Worm (Caenorhabditis elegans) whole organism, early embryonic: ENCODE results near the gene W09G12.6.

Experiments used
- B0310.2 ChIP-seq: sonication (generic microtip); optimal IDR thresholded peaks from 2 replicates; lab custom pipeline; 2016; ENCODE audit warnings: mild to moderate bottlenecking, missing genetic modification characterization, missing compliant biosample characterization
- F13C5.2 ChIP-seq: sonication (generic microtip); optimal IDR thresholded peaks from 2 replicates; lab custom pipeline; 2017; ENCODE audit warnings: mild to moderate bottlenecking, missing genetic modification characterization, inconsistent platforms, missing compliant biosample characterization
- aly-1 ChIP-seq: sonication (generic microtip); optimal IDR thresholded peaks from 2 replicates; lab custom pipeline; 2016; ENCODE audit warnings: missing genetic modification characterization, missing compliant biosample characterization
- ama-1 ChIP-seq: fragments of 150-350 bp; optimal IDR thresholded peaks from 2 replicates; lab custom pipeline; 2014
- ceh-13 ChIP-seq: fragments of 200-800 bp; sonication (Bioruptor generic); optimal IDR thresholded peaks from 2 replicates; lab custom pipeline; 2018; ENCODE audit warnings: mild to moderate bottlenecking, missing genetic modification characterization, missing compliant biosample characterization
- ceh-36 ChIP-seq: sonication (generic microtip); optimal IDR thresholded peaks from 2 replicates; lab custom pipeline; 2016; ENCODE audit warnings: missing genetic modification characterization, inconsistent platforms, missing compliant biosample characterization
- ets-7 ChIP-seq: sonication (generic microtip); optimal IDR thresholded peaks from 2 replicates; lab custom pipeline; 2016; ENCODE audit warnings: missing genotype, missing genetic modification characterization, missing compliant biosample characterization
- flt-1 ChIP-seq: fragments of 200-800 bp; sonication (Bioruptor generic); IDR thresholded peaks from 2 replicates; pipeline ENCODE4 v1.3.6; 2022; ENCODE audit warnings: missing genetic modification characterization, missing compliant biosample characterization
- hmbx-1 ChIP-seq: sonication (generic microtip); optimal IDR thresholded peaks from 2 replicates; lab custom pipeline; 2016; ENCODE audit warnings: mild to moderate bottlenecking, missing genetic modification characterization, missing compliant biosample characterization
- hmg-4 ChIP-seq: fragments of 200-800 bp; sonication (Bioruptor generic); optimal IDR thresholded peaks from 2 replicates; lab custom pipeline; 2018; ENCODE audit warnings: mild to moderate bottlenecking, missing genetic modification characterization, missing compliant biosample characterization
- hnd-1 ChIP-seq: sonication (generic microtip); optimal IDR thresholded peaks from 2 replicates; lab custom pipeline; 2016; ENCODE audit warnings: missing genetic modification characterization, missing compliant biosample characterization
- pes-1 ChIP-seq: fragments of 200-800 bp; sonication (Bioruptor generic); IDR thresholded peaks from 2 replicates; pipeline ENCODE4 v1.3.6; 2022; ENCODE audit warnings: missing genetic modification reagents, missing genetic modification characterization, missing compliant biosample characterization
- scrt-1 ChIP-seq: fragments of 200-800 bp; sonication (Bioruptor generic); IDR thresholded peaks from 2 replicates; pipeline ENCODE4 v1.3.6; 2022; ENCODE audit warnings: missing genetic modification characterization, missing compliant biosample characterization
- sea-1 ChIP-seq: fragments of 200-800 bp; sonication (Bioruptor generic); conservative IDR thresholded peaks from 2 replicates; pipeline ENCODE4 v1.3.6; 2022; ENCODE audit warnings: missing genetic modification characterization, missing compliant biosample characterization
- tbx-11 ChIP-seq: fragments of 200-800 bp; sonication (Bioruptor generic); IDR thresholded peaks from 2 replicates; pipeline ENCODE4 v1.3.6; 2022; ENCODE audit warnings: missing genetic modification characterization, missing compliant biosample characterization
- tbx-37 ChIP-seq: fragments of 200-800 bp; sonication (Bioruptor generic); conservative IDR thresholded peaks from 2 replicates; pipeline ENCODE4 v1.3.6; 2022; ENCODE audit warnings: missing genetic modification reagents, missing genetic modification characterization, missing compliant biosample characterization
- tra-4 ChIP-seq: sonication (generic microtip); optimal IDR thresholded peaks from 2 replicates; lab custom pipeline; 2017; ENCODE audit warnings: missing genetic modification characterization, missing compliant biosample characterization

W09G12.6 gene

DNA sequence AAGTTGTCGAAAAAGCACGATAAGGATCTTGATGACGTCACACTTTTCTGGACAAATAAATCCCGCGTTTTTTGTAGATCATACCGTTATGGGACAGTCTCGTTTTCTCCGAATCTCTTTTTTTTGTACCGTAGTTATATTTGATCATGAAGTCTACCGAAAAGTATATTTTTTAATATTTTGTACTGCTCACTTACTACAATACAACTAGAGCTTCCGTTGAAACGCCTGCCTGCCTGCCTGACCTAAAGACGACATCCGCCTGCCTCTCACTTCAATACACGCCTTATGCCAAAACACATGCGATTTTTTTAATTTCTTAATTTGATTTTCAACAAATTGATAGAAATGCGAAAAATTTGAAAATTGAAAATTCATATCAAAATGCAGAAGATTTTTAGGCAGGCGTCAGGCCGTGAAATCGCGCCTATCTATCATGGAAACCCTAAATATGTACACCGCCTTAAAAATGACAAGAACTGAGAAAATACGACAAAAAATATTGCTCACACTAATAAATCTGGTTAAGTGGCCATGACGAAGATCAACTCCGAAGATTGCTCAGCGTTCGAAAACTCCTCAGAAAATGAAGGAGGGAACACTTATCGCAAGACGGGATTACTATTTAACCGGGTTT lies 6.0 kb upstream of the W09G12.6 start, which contains the start of gene W09G12.8:
TSS of gene W09G12.8 (plus strand) at position 587 of the 637 bp plus-strand sequence.
- TF ChIP-seq tra-4 (tag; lab: Kevin White, UChicago) (no peak), pes-1 (no peak), hmbx-1 (tag; lab: Kevin White, UChicago) (no peak), flt-1 (GFP tag; lab: Robert Waterston, UW) (no peak), sea-1 (GFP tag; lab: Robert Waterston, UW) (no peak), ceh-36 (tag; lab: Kevin White, UChicago) (no peak), ets-7 (tag; lab: Kevin White, UChicago) (no peak), ama-1 (lab: Kevin White, UChicago) (no peak), F13C5.2 (no peak)

DNA sequence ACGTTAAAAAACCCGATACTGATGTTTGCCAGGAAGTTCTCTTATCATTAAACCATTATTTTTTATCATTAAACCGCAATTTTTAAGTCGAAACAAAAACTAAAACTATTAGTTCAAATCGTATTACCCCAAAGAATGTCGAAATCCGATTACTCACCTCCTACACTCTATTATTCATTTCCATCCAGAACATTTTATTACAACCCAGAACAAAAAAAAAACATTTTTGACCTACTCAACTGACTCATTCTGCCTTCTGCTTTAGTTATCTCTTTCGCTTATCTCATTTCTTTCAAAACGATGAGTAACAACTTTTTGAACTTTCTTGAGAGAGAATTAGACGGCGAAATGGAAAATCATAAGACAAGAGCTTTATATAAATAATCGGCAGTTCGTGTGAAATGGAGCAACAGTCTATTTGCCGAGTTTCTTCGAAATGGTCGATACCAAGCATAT lies 3.0 kb upstream of the W09G12.6 start, which contains the start of gene W09G12.7:
TSS of gene W09G12.7 (plus strand) at position 406 of the 456 bp plus-strand sequence.
- no peak for TF ChIP-seq ama-1 (lab: Kevin White, UChicago)
- TF ChIP-seq ceh-36 (tag; lab: Kevin White, UChicago): no peak
- no peak for TF ChIP-seq tra-4 (tag; lab: Kevin White, UChicago)
- no peak for TF ChIP-seq hmbx-1 (tag; lab: Kevin White, UChicago)

ce11 chrIV:1232419-1233145 lies 893 bp downstream of the W09G12.6 start:
- TF ChIP-seq scrt-1 (no peak), hnd-1 (no peak), hmg-4 (GFP tag; lab: Kevin White, UChicago) (no peak), tbx-37 (GFP tag; lab: Robert Waterston, UW) (no peak), tra-4 (tag; lab: Kevin White, UChicago) (no peak), F13C5.2 (no peak), flt-1 (GFP tag; lab: Robert Waterston, UW) (no peak), tbx-11 (GFP tag; lab: Robert Waterston, UW) (no peak), ets-7 (tag; lab: Kevin White, UChicago) (no peak), ceh-13 (GFP tag; lab: Kevin White, UChicago) (no peak), B0310.2 (tag; lab: Kevin White, UChicago) (no peak), ama-1 (lab: Kevin White, UChicago) (no peak), ceh-36 (tag; lab: Kevin White, UChicago) (no peak), sea-1 (GFP tag; lab: Robert Waterston, UW) (no peak), pes-1 (no peak), hmbx-1 (tag; lab: Kevin White, UChicago) (no peak), aly-1 (tag; lab: Kevin White, UChicago) (no peak)

DNA sequence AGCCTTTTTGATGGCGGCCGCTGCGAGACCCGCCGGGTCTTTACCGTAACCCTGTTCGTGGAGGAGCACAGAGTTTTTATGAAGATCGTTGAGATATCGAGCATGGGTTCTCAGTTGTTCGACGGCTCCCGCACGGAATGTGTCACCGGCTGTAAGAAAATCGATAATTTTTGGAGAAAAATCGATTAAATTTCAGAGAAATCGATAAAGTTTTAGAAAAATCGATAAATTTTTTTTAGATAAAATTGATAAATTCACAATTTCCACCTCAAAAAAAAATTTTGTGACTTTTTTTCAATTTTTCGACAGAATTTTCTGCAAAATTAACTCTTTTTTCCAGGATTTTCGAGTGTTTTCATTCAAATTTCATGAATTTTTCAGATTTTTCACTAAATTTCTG lies 3.1 kb downstream of the W09G12.6 start:
- no peak for TF ChIP-seq sea-1 (GFP tag; lab: Robert Waterston, UW)
- no peak for TF ChIP-seq flt-1 (GFP tag; lab: Robert Waterston, UW)
- no peak for TF ChIP-seq ceh-36 (tag; lab: Kevin White, UChicago)
- TF ChIP-seq ceh-13 (GFP tag; lab: Kevin White, UChicago): no peak
- no peak for TF ChIP-seq aly-1 (tag; lab: Kevin White, UChicago)
- no peak for TF ChIP-seq hnd-1
- TF ChIP-seq scrt-1: no peak
- no peak for TF ChIP-seq tra-4 (tag; lab: Kevin White, UChicago)
- no peak for TF ChIP-seq ets-7 (tag; lab: Kevin White, UChicago)
- TF ChIP-seq tbx-37 (GFP tag; lab: Robert Waterston, UW): no peak
- no peak for TF ChIP-seq F13C5.2
- no peak for TF ChIP-seq ama-1 (lab: Kevin White, UChicago)
- TF ChIP-seq hmbx-1 (tag; lab: Kevin White, UChicago): no peak
- TF ChIP-seq tbx-11 (GFP tag; lab: Robert Waterston, UW): no peak
- TF ChIP-seq hmg-4 (GFP tag; lab: Kevin White, UChicago): no peak

DNA sequence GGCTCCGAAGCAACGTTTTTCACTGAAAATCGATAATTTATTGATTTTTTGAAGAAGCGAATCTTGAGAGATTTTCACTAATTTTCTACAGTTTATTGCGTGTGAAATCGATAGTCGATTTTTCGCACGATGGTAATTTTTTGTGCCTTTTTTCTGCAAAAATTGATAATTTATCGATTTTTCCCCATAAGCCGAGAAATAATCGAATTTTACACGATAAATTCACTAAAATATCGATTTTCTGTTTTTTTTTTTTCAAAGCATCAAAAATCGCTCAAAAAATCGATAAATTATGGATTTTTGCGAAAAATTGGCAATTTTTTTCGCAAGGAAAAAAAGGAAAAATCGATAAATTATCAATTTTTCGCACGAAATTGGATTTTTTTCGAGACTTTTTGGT lies 4.1 kb downstream of the W09G12.6 start:
- TF ChIP-seq hmg-4 (GFP tag; lab: Kevin White, UChicago) (no peak), hnd-1 (no peak), aly-1 (tag; lab: Kevin White, UChicago) (no peak), ets-7 (tag; lab: Kevin White, UChicago) (no peak), flt-1 (GFP tag; lab: Robert Waterston, UW) (no peak), sea-1 (GFP tag; lab: Robert Waterston, UW) (no peak), tbx-37 (GFP tag; lab: Robert Waterston, UW) (no peak), tra-4 (tag; lab: Kevin White, UChicago) (no peak), ceh-13 (GFP tag; lab: Kevin White, UChicago) (no peak), scrt-1 (no peak), tbx-11 (GFP tag; lab: Robert Waterston, UW) (no peak), B0310.2 (tag; lab: Kevin White, UChicago) (no peak), F13C5.2 (no peak), hmbx-1 (tag; lab: Kevin White, UChicago) (no peak), ama-1 (lab: Kevin White, UChicago) (no peak), ceh-36 (tag; lab: Kevin White, UChicago) (no peak), pes-1 (no peak)

ce11 chrIV:1238147-1238546 lies 6.5 kb downstream of the W09G12.6 start:
- no peak for TF ChIP-seq B0310.2 (tag; lab: Kevin White, UChicago)
- TF ChIP-seq flt-1 (GFP tag; lab: Robert Waterston, UW): no peak
- TF ChIP-seq sea-1 (GFP tag; lab: Robert Waterston, UW): no peak
- TF ChIP-seq tbx-11 (GFP tag; lab: Robert Waterston, UW): no peak
- no peak for TF ChIP-seq scrt-1
- no peak for TF ChIP-seq F13C5.2
- no peak for TF ChIP-seq hmbx-1 (tag; lab: Kevin White, UChicago)
- TF ChIP-seq hmg-4 (GFP tag; lab: Kevin White, UChicago): no peak
- TF ChIP-seq tra-4 (tag; lab: Kevin White, UChicago): no peak
- TF ChIP-seq ets-7 (tag; lab: Kevin White, UChicago): no peak
- no peak for TF ChIP-seq aly-1 (tag; lab: Kevin White, UChicago)
- TF ChIP-seq ceh-36 (tag; lab: Kevin White, UChicago): no peak
- TF ChIP-seq ceh-13 (GFP tag; lab: Kevin White, UChicago): no peak
- TF ChIP-seq pes-1: no peak
- no peak for TF ChIP-seq hnd-1
